Worm (Caenorhabditis elegans) whole organism, L1 larva: ENCODE measurements around the gene Y97E10AR.6.
A peak's percentile ranks its signal among the peaks of the same experiment; 100 is the strongest.

Experiments
- ama-1 ChIP-seq: fragments of 150-350 bp; optimal IDR thresholded peaks from 2 replicates; lab custom pipeline; 2014
- fkh-10 ChIP-seq: sonication (generic microtip); optimal IDR thresholded peaks from 2 replicates; lab custom pipeline; 2017; ENCODE audit warnings: missing biosample characterization, missing genetic modification reagents, missing genetic modification characterization
- fos-1 ChIP-seq: fragments of 150-350 bp; optimal IDR thresholded peaks from 2 replicates; lab custom pipeline; 2014; ENCODE audit warnings: missing biosample characterization, missing genetic modification characterization
- lin-14 ChIP-seq: fragments of 200-800 bp; sonication (Bioruptor generic); optimal IDR thresholded peaks from 2 replicates; lab custom pipeline; 2018; ENCODE audit warnings: mild to moderate bottlenecking, missing genetic modification characterization, moderate library complexity, missing compliant biosample characterization
- nhr-237 ChIP-seq: fragments of 150-350 bp; optimal IDR thresholded peaks from 2 replicates; lab custom pipeline; 2014; ENCODE audit warnings: missing biosample characterization, missing genetic modification characterization
- rnt-1 ChIP-seq: sonication (generic microtip); optimal IDR thresholded peaks from 2 replicates; lab custom pipeline; 2016; ENCODE audit warnings: mild to moderate bottlenecking, missing genetic modification characterization, moderate library complexity, missing compliant biosample characterization
- unc-62 ChIP-seq: fragments of 150-350 bp; optimal IDR thresholded peaks from 2 replicates; lab custom pipeline; 2014; ENCODE audit warnings: missing biosample characterization, missing genetic modification reagents, missing genetic modification characterization

DNA sequence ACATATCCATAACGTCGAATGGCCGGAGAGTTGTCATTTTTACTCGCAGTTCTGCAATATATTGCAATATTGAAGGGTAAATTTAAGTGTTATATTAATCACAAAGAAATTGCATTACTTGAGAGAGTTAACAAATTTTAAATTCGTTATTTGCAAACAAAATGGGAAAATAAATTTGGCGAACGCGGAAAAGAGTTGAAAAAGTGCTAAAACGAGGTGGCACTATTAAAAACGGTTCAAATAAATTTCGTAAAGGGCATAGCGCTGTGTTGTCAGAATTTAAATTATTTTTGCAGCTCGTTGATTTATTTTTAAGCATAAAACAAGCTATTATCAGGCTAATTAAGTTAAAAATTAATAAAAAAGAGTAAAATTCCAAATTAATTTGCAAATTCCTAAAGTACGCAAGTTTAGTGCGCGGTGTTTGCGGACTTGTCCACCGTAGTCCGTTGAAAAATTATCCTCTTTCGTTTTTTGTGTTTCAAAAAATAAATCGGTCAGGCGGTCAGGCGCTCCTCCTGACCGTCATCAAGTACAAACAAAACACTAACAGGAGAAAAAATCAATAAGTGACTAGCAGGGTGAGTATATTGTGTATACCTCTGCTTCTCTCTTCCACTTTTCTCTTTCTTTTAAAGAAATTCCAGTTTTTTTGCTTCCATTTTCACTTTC lies 30.2 kb downstream of the Y97E10AR.6 start, which contains the start of the genes natb-1 and abhd-12:
- TF ChIP-seq ama-1 (lab: Kevin White, UChicago) (no peak), rnt-1 (tag; lab: Kevin White, UChicago) (peak; percentile 20), fos-1 (tag; lab: Kevin White, UChicago) (no peak), fkh-10 (GFP tag; lab: Kevin White, UChicago) (no peak), unc-62 (GFP tag; lab: Kevin White, UChicago) (no peak), nhr-237 (no peak), lin-14 (GFP tag; lab: Kevin White, UChicago) (peak; percentile 55)
